Worm (Caenorhabditis elegans) whole organism, late embryonic: ENCODE results near the gene Y111B2A.12.

Experiments
- C08G9.2 ChIP-seq: sonication (generic microtip); optimal IDR thresholded peaks from 2 replicates; lab custom pipeline; 2016; ENCODE audit warnings: mild to moderate bottlenecking, missing genetic modification characterization, moderate library complexity, missing compliant biosample characterization
- T23F11.4 ChIP-seq: fragments of 200-800 bp; sonication (Bioruptor generic); optimal IDR thresholded peaks from 2 replicates; lab custom pipeline; 2018; ENCODE audit warnings: mild to moderate bottlenecking, missing genetic modification characterization, missing compliant biosample characterization
- Y22D7AL.16 ChIP-seq: sonication (generic microtip); optimal IDR thresholded peaks from 2 replicates; lab custom pipeline; 2016; ENCODE audit warnings: missing genetic modification characterization, missing compliant biosample characterization
- ahr-1 ChIP-seq: sonication (generic microtip); optimal IDR thresholded peaks from 2 replicates; lab custom pipeline; 2016; ENCODE audit warnings: missing genetic modification characterization, missing compliant biosample characterization
- ama-1 ChIP-seq: fragments of 150-350 bp; optimal IDR thresholded peaks from 2 replicates; lab custom pipeline; 2014
- ceh-14 ChIP-seq: sonication (generic microtip); optimal IDR thresholded peaks from 2 replicates; lab custom pipeline; 2016; ENCODE audit warnings: missing genotype, missing genetic modification characterization, missing compliant biosample characterization
- ceh-31 ChIP-seq: sonication (generic microtip); optimal IDR thresholded peaks from 2 replicates; lab custom pipeline; 2016; ENCODE audit warnings: missing genetic modification characterization, missing compliant biosample characterization
- ceh-34 ChIP-seq: sonication (generic microtip); optimal IDR thresholded peaks from 2 replicates; lab custom pipeline; 2016; ENCODE audit warnings: mild to moderate bottlenecking, missing genetic modification characterization, missing compliant biosample characterization
- ceh-45 ChIP-seq: fragments of 200-800 bp; sonication (Bioruptor generic); IDR thresholded peaks from 2 replicates; pipeline ENCODE4 v1.3.6; 2022; ENCODE audit warnings: missing genetic modification reagents, missing genetic modification characterization, missing compliant biosample characterization
- dmd-4 ChIP-seq: sonication (generic microtip); optimal IDR thresholded peaks from 2 replicates; lab custom pipeline; 2016; ENCODE audit warnings: borderline replicate concordance, missing genetic modification characterization, missing compliant biosample characterization
- dve-1 ChIP-seq: sonication (generic microtip); optimal IDR thresholded peaks from 2 replicates; lab custom pipeline; 2017; ENCODE audit warnings: antibody characterized with exemption, mild to moderate bottlenecking, missing genetic modification characterization, missing compliant biosample characterization
- elt-2 ChIP-seq: sonication (generic microtip); optimal IDR thresholded peaks from 2 replicates; lab custom pipeline; 2016; ENCODE audit warnings: missing genetic modification reagents, missing genetic modification characterization, missing compliant biosample characterization
- eyg-1 ChIP-seq: sonication (generic microtip); optimal IDR thresholded peaks from 2 replicates; lab custom pipeline; 2016; ENCODE audit warnings: missing genotype, missing genetic modification characterization, missing compliant biosample characterization
- fax-1 ChIP-seq: sonication (generic microtip); optimal IDR thresholded peaks from 2 replicates; lab custom pipeline; 2016; ENCODE audit warnings: missing genotype, missing genetic modification characterization, missing compliant biosample characterization
- hlh-15 ChIP-seq: sonication (generic microtip); optimal IDR thresholded peaks from 2 replicates; lab custom pipeline; 2016; ENCODE audit warnings: missing genetic modification characterization, missing compliant biosample characterization
- hlh-30 ChIP-seq: sonication (generic microtip); optimal IDR thresholded peaks from 2 replicates; lab custom pipeline; 2017; ENCODE audit warnings: antibody characterized with exemption, missing genetic modification characterization, missing compliant biosample characterization; ENCODE audit not compliant: insufficient read depth
- madf-2 ChIP-seq: sonication (generic microtip); optimal IDR thresholded peaks from 2 replicates; lab custom pipeline; 2017; ENCODE audit warnings: missing genetic modification characterization, missing compliant biosample characterization
- mec-3 ChIP-seq: sonication (generic microtip); optimal IDR thresholded peaks from 2 replicates; lab custom pipeline; 2016; ENCODE audit warnings: borderline replicate concordance, missing genetic modification characterization, missing compliant biosample characterization
- nfya-1 ChIP-seq: sonication (generic microtip); optimal IDR thresholded peaks from 2 replicates; lab custom pipeline; 2017; ENCODE audit warnings: missing genetic modification characterization, mild to moderate bottlenecking, missing compliant biosample characterization, antibody characterized with exemption, moderate library complexity
- nhr-232 ChIP-seq: sonication (generic microtip); optimal IDR thresholded peaks from 2 replicates; lab custom pipeline; 2016; ENCODE audit warnings: missing genetic modification characterization, missing compliant biosample characterization
- odd-2 ChIP-seq: sonication (generic microtip); optimal IDR thresholded peaks from 2 replicates; lab custom pipeline; 2017; ENCODE audit warnings: antibody characterized with exemption, mild to moderate bottlenecking, missing genetic modification characterization, missing compliant biosample characterization
- pat-9 ChIP-seq: fragments of 200-800 bp; sonication (Bioruptor generic); optimal IDR thresholded peaks from 2 replicates; lab custom pipeline; 2018; ENCODE audit warnings: mild to moderate bottlenecking, missing genetic modification characterization, moderate library complexity, missing compliant biosample characterization
- pha-2 ChIP-seq: sonication (generic microtip); optimal IDR thresholded peaks from 2 replicates; lab custom pipeline; 2017; ENCODE audit warnings: mild to moderate bottlenecking, missing genetic modification characterization, missing compliant biosample characterization
- pha-4 ChIP-seq: fragments of 150-350 bp; optimal IDR thresholded peaks from 2 replicates; lab custom pipeline; 2018; ENCODE audit warnings: missing biosample characterization, missing genetic modification reagents, missing genetic modification characterization
- pqm-1 ChIP-seq: sonication (generic microtip); optimal IDR thresholded peaks from 2 replicates; lab custom pipeline; 2016; ENCODE audit warnings: missing genetic modification characterization, missing compliant biosample characterization
- sdc-2 ChIP-seq: sonication (generic microtip); optimal IDR thresholded peaks from 2 replicates; lab custom pipeline; 2016; ENCODE audit warnings: missing genotype, missing genetic modification characterization, missing compliant biosample characterization
- sox-2 ChIP-seq: fragments of 200-800 bp; sonication (Bioruptor generic); IDR thresholded peaks from 2 replicates; pipeline ENCODE4 v1.3.6; 2022; ENCODE audit warnings: missing genetic modification reagents, missing genetic modification characterization, missing compliant biosample characterization
- ttx-3 ChIP-seq: sonication (generic microtip); optimal IDR thresholded peaks from 2 replicates; lab custom pipeline; 2016; ENCODE audit warnings: missing genetic modification reagents, missing genetic modification characterization, missing compliant biosample characterization
- unc-42 ChIP-seq: sonication (generic microtip); optimal IDR thresholded peaks from 2 replicates; lab custom pipeline; 2016; ENCODE audit warnings: missing genotype, missing genetic modification characterization, missing compliant biosample characterization
- unc-86 ChIP-seq: sonication (generic microtip); optimal IDR thresholded peaks from 2 replicates; lab custom pipeline; 2016; ENCODE audit warnings: missing genetic modification characterization, missing compliant biosample characterization
- ztf-16 ChIP-seq: sonication (generic microtip); optimal IDR thresholded peaks from 2 replicates; lab custom pipeline; 2017; ENCODE audit warnings: missing genetic modification characterization, missing compliant biosample characterization

Gene Y111B2A.12

DNA sequence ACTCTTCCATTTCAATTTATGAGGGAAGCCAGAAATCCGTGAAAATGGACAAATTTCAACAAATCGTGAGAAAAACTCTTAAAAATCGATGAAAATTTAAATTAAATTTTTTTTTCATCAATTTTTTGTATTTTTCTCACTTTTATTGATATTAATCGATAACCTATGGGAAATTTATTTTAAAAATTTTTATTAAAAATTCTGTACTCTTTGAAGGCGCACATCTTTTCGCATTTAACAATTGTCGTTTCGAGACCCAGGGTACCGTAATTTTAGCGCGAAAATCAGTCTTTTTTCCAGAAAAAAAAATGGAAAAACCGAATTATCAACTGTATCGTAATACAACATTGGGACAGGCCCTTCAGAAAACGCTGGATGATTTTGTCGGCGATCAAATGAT is 15.4 kb downstream of the Y111B2A.12 start, which contains the start of gene gtf-2A2:
Gene gtf-2A2, plus strand, starts transcription at position 301 of the 400 bp plus-strand sequence.
- TF ChIP-seq fax-1 (tag; lab: Kevin White, UChicago), result no peak
- no peak for TF ChIP-seq sox-2
- no peak for TF ChIP-seq nhr-232 (tag; lab: Kevin White, UChicago)
- TF ChIP-seq unc-42 (tag; lab: Kevin White, UChicago), result no peak
- no peak for TF ChIP-seq ahr-1 (tag; lab: Kevin White, UChicago)
- no peak for TF ChIP-seq ceh-45 (GFP tag; lab: Robert Waterston, UW)
- no peak for TF ChIP-seq ztf-16 (tag; lab: Kevin White, UChicago)
- TF ChIP-seq mec-3, result no peak
- TF ChIP-seq ceh-34, result no peak

DNA sequence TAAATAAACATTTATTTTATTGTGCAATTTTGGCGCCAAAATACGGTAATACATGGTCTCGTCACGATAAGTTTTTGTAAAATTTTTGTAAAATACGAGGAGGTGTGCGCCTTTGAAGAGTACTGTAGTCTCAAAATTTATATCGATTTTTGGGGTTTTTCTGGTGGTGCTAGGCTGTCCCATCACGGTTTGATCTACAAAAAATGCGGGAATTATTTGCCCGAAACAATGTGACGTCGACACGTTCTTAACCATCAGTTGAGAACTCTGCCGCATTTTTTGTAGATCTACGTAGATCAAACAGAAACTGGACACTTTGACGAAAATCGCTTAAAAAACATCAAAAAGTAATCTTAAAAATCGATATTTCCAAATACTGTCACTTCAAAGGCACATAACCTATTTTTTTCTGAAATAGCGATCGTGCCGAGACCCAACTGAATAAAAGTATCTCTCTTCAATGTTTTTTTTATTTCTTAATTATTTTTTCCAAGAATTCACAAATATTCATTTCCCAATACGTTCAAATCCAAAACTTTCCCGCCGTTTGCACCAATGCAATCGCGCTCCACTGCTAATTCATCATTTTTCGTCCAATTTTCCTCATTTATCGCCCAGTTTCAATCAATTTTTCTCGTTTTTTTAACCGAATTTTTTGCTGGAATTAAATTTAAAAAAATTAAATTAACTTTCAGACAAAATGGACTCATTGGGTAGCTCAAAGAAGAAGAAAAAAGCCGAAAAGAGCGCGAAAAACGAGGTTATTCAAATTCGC is 17.0 kb downstream of the Y111B2A.12 start, which contains the start of gene pqn-80:
Gene pqn-80, plus strand, starts transcription at position 694 of the 775 bp plus-strand sequence.
- peak; percentile 30 for TF ChIP-seq nfya-1 (tag; lab: Kevin White, UChicago)
- TF ChIP-seq pha-4, result no peak
- TF ChIP-seq unc-42 (tag; lab: Kevin White, UChicago), result peak; percentile 71
- TF ChIP-seq, all 69 proteins: peak for 2

DNA sequence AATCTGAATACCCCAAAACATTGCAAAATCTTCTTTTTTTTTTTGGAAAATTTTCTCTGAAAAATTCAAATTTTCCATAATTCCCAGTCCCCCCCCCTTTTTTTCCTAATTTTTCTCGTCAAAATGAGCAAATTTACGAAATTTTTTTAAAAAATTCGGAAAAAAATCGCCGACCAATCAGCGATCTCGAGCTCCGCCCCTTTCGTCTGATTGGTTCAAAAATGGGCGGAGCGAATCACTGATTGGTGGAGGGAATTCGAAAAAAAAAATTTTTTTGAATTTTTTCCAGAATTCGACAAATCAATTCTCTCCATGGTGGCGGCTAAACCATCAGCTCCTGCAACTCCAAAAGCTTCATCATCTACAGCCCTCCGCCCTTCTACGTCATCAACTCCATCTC is 29.5 kb downstream of the Y111B2A.12 start:
- TF ChIP-seq elt-2 (tag; lab: Kevin White, UChicago), result no peak
- TF ChIP-seq pha-2, result no peak
- peak; percentile 81 for TF ChIP-seq nfya-1 (tag; lab: Kevin White, UChicago)

- no peak for TF ChIP-seq hlh-30
- no peak for TF ChIP-seq C08G9.2 (tag; lab: Kevin White, UChicago)
- no peak for TF ChIP-seq dmd-4 (tag; lab: Kevin White, UChicago)
- no peak for TF ChIP-seq madf-2 (tag; lab: Kevin White, UChicago)
- peak; percentile 88 for TF ChIP-seq nfya-1 (tag; lab: Kevin White, UChicago)
- no peak for TF ChIP-seq eyg-1 (tag; lab: Kevin White, UChicago)
- TF ChIP-seq sdc-2 (tag; lab: Kevin White, UChicago), result no peak
- TF ChIP-seq, all 69 proteins: peak for 1
These were observed 30.1 kb downstream of the Y111B2A.12 start for ce11 chrIII:12639214-12639613.

ce11 chrIII:12640386-12641024 is 31.4 kb downstream of the Y111B2A.12 start:
- TF ChIP-seq dve-1, result peak; percentile 53
- no peak for TF ChIP-seq pha-4
- no peak for TF ChIP-seq hlh-15 (tag; lab: Kevin White, UChicago)
- TF ChIP-seq ama-1 (lab: Kevin White, UChicago), result no peak
- no peak for TF ChIP-seq ahr-1 (tag; lab: Kevin White, UChicago)
- TF ChIP-seq odd-2 (tag; lab: Kevin White, UChicago), result no peak
- TF ChIP-seq T23F11.4, result no peak
- TF ChIP-seq unc-86 (tag; lab: Kevin White, UChicago), result no peak
- no peak for TF ChIP-seq pat-9
- no peak for TF ChIP-seq ceh-31 (tag; lab: Kevin White, UChicago)
- TF ChIP-seq Y22D7AL.16 (tag; lab: Kevin White, UChicago), result no peak
- TF ChIP-seq nfya-1 (tag; lab: Kevin White, UChicago), result peak; percentile 91
- no peak for TF ChIP-seq ztf-16 (tag; lab: Kevin White, UChicago)
- no peak for TF ChIP-seq pqm-1 (tag; lab: Kevin White, UChicago)
- no peak for TF ChIP-seq dmd-4 (tag; lab: Kevin White, UChicago)
- no peak for TF ChIP-seq ttx-3
- TF ChIP-seq ceh-14 (tag; lab: Kevin White, UChicago), result no peak
